Worm (Caenorhabditis elegans): ENCODE data around the gene hosl-1.

Gene hosl-1

DNA sequence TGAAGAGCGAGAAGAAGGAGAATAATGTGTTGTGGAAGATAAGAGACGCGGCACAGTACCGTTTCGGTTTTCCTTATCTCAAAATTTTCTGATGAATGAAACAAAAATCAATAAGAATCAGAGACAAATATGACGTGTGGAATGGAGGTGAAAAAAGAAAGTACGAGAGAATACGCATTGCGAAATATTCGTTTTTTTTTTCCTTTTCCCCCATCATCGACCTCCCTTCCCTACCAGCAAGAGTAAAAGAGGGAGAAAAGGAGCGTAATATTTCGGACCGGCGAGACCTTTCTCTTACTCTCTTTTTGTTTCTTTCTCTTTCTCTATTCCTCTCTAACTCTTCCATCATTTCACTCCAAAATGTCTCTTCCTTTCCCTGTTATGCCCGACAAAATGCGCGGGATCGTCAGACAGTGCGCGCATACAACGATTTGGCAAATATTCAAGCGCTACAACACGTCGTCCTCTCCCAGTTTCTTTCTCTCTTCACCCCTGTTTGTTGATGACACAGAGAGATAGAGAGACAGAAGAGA is 25.4 kb downstream of the hosl-1 start (continued):
- peak; percentile 13 for TF ChIP-seq jun-1 (tag; optimal IDR thresholded peaks at IDR 0.05)
- no peak for TF ChIP-seq unc-98 (GFP tag; IDR thresholded peaks at IDR 0.05)
- no peak for TF ChIP-seq egl-13 (tag; optimal IDR thresholded peaks at IDR 0.05)
- no peak for TF ChIP-seq unc-30 (tag; optimal IDR thresholded peaks at IDR 0.05)
- TF ChIP-seq ceh-90 (tag; optimal IDR thresholded peaks at IDR 0.05): no peak
- TF ChIP-seq nhr-237 (tag; optimal IDR thresholded peaks at IDR 0.05): no peak
- TF ChIP-seq hlh-17 (GFP tag; optimal IDR thresholded peaks at IDR 0.05; ENCODE audit: borderline replicate concordance): no peak
- peak; percentile 66 for TF ChIP-seq xbp-1 (tag; optimal IDR thresholded peaks at IDR 0.05)
- TF ChIP-seq mdl-1 (tag; optimal IDR thresholded peaks at IDR 0.05): peak in 1 of 2 experiments; percentile 57
- peak; percentile 77 for TF ChIP-seq elt-2 (tag; optimal IDR thresholded peaks at IDR 0.05)
- TF ChIP-seq F16B12.6 (tag; optimal IDR thresholded peaks at IDR 0.05): no peak
- TF ChIP-seq fos-1 (tag; optimal IDR thresholded peaks at IDR 0.05): no peak
- peak; percentile 69 for TF ChIP-seq nhr-19 (GFP tag; conservative IDR thresholded peaks at IDR 0.05)
- TF ChIP-seq pag-3 (tag; optimal IDR thresholded peaks at IDR 0.05; ENCODE audit: borderline replicate concordance, insufficient read depth): no peak
- TF ChIP-seq zip-4 (GFP tag; optimal IDR thresholded peaks at IDR 0.05): peak; percentile 84
- no peak for TF ChIP-seq irx-1 (tag; optimal IDR thresholded peaks at IDR 0.05)
- TF ChIP-seq vab-15 (tag; optimal IDR thresholded peaks at IDR 0.05): no peak
- peak; percentile 28 to 61 for TF ChIP-seq lsy-2 (tag; optimal IDR thresholded peaks at IDR 0.05)
- peak; percentile 77 for TF ChIP-seq nhr-20 (tag; optimal IDR thresholded peaks at IDR 0.05)
- TF ChIP-seq pax-3 (tag; optimal IDR thresholded peaks at IDR 0.05): no peak
- no peak for TF ChIP-seq Y116A8C.19 (tag; optimal IDR thresholded peaks at IDR 0.05; ENCODE audit: borderline replicate concordance)
- no peak for TF ChIP-seq ama-1 (optimal IDR thresholded peaks at IDR 0.05)
- TF ChIP-seq ztf-11 (tag; optimal IDR thresholded peaks at IDR 0.05): no peak
- no peak for TF ChIP-seq unc-62 (GFP tag; optimal IDR thresholded peaks at IDR 0.05)
- no peak for TF ChIP-seq unc-86 (tag; optimal IDR thresholded peaks at IDR 0.05)
- no peak for TF ChIP-seq ceh-88 (GFP tag; IDR thresholded peaks at IDR 0.05)
- peak; percentile 82 for TF ChIP-seq skn-1 (tag; optimal IDR thresholded peaks at IDR 0.05)
- no peak for TF ChIP-seq lin-39 (tag; optimal IDR thresholded peaks at IDR 0.05)
- no peak for TF ChIP-seq nhr-28 (tag; optimal IDR thresholded peaks at IDR 0.05)
- TF ChIP-seq pqm-1 (tag; optimal IDR thresholded peaks at IDR 0.05): peak; percentile 79
- TF ChIP-seq egl-27 (tag; optimal IDR thresholded peaks at IDR 0.05): no peak

DNA sequence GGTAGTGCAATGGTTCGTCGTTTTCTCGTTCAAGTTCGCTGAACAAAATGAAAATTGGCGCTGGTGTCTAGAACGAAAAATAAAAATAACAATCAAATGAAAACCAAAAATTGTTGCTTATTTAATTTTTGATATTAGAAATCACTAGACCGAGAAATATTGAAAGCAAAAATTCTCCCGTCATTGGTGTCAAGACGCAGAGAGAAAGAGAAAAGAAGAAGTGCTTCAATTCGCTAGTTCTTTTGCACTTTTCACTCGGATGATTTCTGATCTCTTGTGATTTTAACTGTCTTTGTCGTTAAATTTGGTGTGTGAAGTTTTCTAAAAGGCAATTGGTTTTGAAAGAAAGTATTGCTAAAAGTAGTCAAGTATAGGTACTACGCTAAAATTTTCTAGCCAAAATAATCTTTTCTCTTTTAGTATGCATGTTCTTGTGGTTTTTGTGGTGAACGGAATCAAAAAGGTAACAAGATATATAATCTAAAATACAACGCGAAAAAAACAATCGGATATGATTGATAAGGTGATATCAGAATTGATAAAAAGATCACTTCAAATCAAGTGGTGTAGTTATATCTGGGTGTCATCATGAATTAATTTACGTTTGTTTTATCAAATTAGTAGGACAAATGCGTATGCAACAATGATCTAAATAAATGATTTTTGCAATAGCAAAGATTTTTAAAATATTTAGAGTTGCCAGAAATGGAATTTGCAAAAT is 26.2 kb downstream of the hosl-1 start:
- peak; percentile 10 for TF ChIP-seq nhr-71 (tag; optimal IDR thresholded peaks at IDR 0.05)
- TF ChIP-seq zag-1 (tag; optimal IDR thresholded peaks at IDR 0.05): no peak
- no peak for TF ChIP-seq nhr-28 (tag; optimal IDR thresholded peaks at IDR 0.05)
- TF ChIP-seq nhr-85 (tag): peak; percentile 77
- TF ChIP-seq snu-23 (GFP tag; optimal IDR thresholded peaks at IDR 0.05): no peak
- no peak for TF ChIP-seq mab-9 (GFP tag; IDR thresholded peaks at IDR 0.05)
- no peak for TF ChIP-seq isw-1 (GFP tag; IDR thresholded peaks at IDR 0.05)
- TF ChIP-seq jun-1 (tag; optimal IDR thresholded peaks at IDR 0.05): no peak
- TF ChIP-seq lin-15B (tag; optimal IDR thresholded peaks at IDR 0.05): no peak
- TF ChIP-seq blmp-1 (tag; optimal IDR thresholded peaks at IDR 0.05): peak; percentile 7
- no peak for TF ChIP-seq egl-27 (tag; optimal IDR thresholded peaks at IDR 0.05)
- no peak for TF ChIP-seq dpl-1 (GFP tag; optimal IDR thresholded peaks at IDR 0.05)
- TF ChIP-seq zip-4 (GFP tag; optimal IDR thresholded peaks at IDR 0.05): no peak
- TF ChIP-seq ets-5 (GFP tag; IDR thresholded peaks at IDR 0.05): no peak
- TF ChIP-seq fkh-8 (tag; optimal IDR thresholded peaks at IDR 0.05): no peak
- TF ChIP-seq lin-14 (GFP tag; optimal IDR thresholded peaks at IDR 0.05): peak; percentile 6
- peak in 5 of 6 experiments; percentile 55 to 81 (median 61) for TF ChIP-seq elt-3 (tag; optimal IDR thresholded peaks at IDR 0.05)
- TF ChIP-seq efl-1 (optimal IDR thresholded peaks at IDR 0.05): peak in 1 of 2 experiments; percentile 10
- TF ChIP-seq efl-1 (GFP tag; optimal IDR thresholded peaks at IDR 0.05 in 1 of 2): peak in 1 of 2 experiments; percentile 55
- TF ChIP-seq nhr-20 (tag; optimal IDR thresholded peaks at IDR 0.05): peak; percentile 25

All from whole organism, L1 larva.